Worm (Caenorhabditis elegans): ENCODE data around the gene H39E23.2.

ce11 chrV:14092403-14092802 lies 17.7 kb upstream of the H39E23.2 start, which contains the start of gene D1086.3:
- no peak for TF ChIP-seq med-1 (GFP tag; optimal IDR thresholded peaks at IDR 0.05; ENCODE audit: insufficient read depth)
- TF ChIP-seq ztf-23 (GFP tag; IDR thresholded peaks at IDR 0.05): no peak
- no peak for TF ChIP-seq flt-1 (GFP tag; IDR thresholded peaks at IDR 0.05)
- TF ChIP-seq cog-1 (tag; optimal IDR thresholded peaks at IDR 0.05): no peak
- no peak for TF ChIP-seq ztf-29 (GFP tag; IDR thresholded peaks at IDR 0.05)
- no peak for TF ChIP-seq T22C8.4 (GFP tag; IDR thresholded peaks at IDR 0.05)
- TF ChIP-seq klf-2 (GFP tag; conservative IDR thresholded peaks at IDR 0.05): no peak

All from whole organism, midembryonic.